Fruit fly (Drosophila melanogaster): ENCODE measurements around the gene Cdlc2.

- TF ChIP-seq CG8478 (optimal IDR thresholded peaks at IDR 0.05) (no peak), EcR (GFP tag; optimal IDR thresholded peaks at IDR 0.05) (no peak), pan (optimal IDR thresholded peaks at IDR 0.05) (no peak), psq (optimal IDR thresholded peaks at IDR 0.05) (no peak), usp (GFP tag; optimal IDR thresholded peaks at IDR 0.05) (no peak)
These were observed 15.3 kb upstream of the Cdlc2 start, which contains the start of gene a5 for dm6 chr2L:1328861-1329260.
